Fruit fly (Drosophila melanogaster) whole organism, embryonic: ENCODE measurements around the gene Hr38.

Experiments
- Bgb ChIP-seq: fragments of 200-800 bp; sonication (Bioruptor generic); IDR thresholded peaks from 2 replicates; pipeline ENCODE4 v1.3.6; 2022; ENCODE audit warnings: missing biosample characterization, missing genetic modification characterization; ENCODE audit not compliant: partially characterized antibody
- CG10209 ChIP-seq: fragments of 200-800 bp; sonication (Bioruptor generic); optimal IDR thresholded peaks from 3 replicates; lab custom pipeline; 2017; ENCODE audit warnings: missing biosample characterization, mild to moderate bottlenecking, missing genetic modification characterization, missing genetic modification reagents
- CG11504 ChIP-seq: fragments of 200-800 bp; sonication (Bioruptor generic); optimal IDR thresholded peaks from 3 replicates; lab custom pipeline; 2019; ENCODE audit warnings: missing biosample characterization, mild to moderate bottlenecking, missing genetic modification characterization, moderate library complexity
- CG11723 ChIP-seq: fragments of 200-800 bp; sonication (Bioruptor generic); optimal IDR thresholded peaks from 2 replicates; lab custom pipeline; 2017; ENCODE audit warnings: missing biosample characterization, mild to moderate bottlenecking, missing genetic modification characterization
- CG12104 ChIP-seq: fragments of 200-800 bp; sonication (Bioruptor generic); optimal IDR thresholded peaks from 3 replicates; lab custom pipeline; 2016; ENCODE audit warnings: missing biosample characterization, missing genetic modification characterization
- CG15011 ChIP-seq: fragments of 200-800 bp; sonication (Bioruptor generic); optimal IDR thresholded peaks from 3 replicates; lab custom pipeline; 2018; ENCODE audit warnings: missing biosample characterization, mild to moderate bottlenecking, missing genetic modification characterization
- CG16815 ChIP-seq: fragments of 200-800 bp; sonication (Bioruptor generic); optimal IDR thresholded peaks from 3 replicates; lab custom pipeline; 2017; ENCODE audit warnings: missing biosample characterization, mild to moderate bottlenecking, missing genetic modification characterization
- CG30431 ChIP-seq: fragments of 200-800 bp; sonication (Bioruptor generic); optimal IDR thresholded peaks from 2 replicates; lab custom pipeline; 2017; ENCODE audit warnings: missing biosample characterization, missing genetic modification characterization
- CG32767 ChIP-seq: fragments of 200-800 bp; sonication (Bioruptor generic); IDR thresholded peaks from 2 replicates; pipeline ENCODE4 v1.3.6; 2022; ENCODE audit warnings: missing biosample characterization, missing genetic modification characterization
- CG3281 ChIP-seq: fragments of 200-800 bp; sonication (Bioruptor generic); optimal IDR thresholded peaks from 3 replicates; lab custom pipeline; 2017; ENCODE audit warnings: missing biosample characterization, mild to moderate bottlenecking, missing genetic modification characterization
- CG33213 ChIP-seq: fragments of 200-800 bp; sonication (Bioruptor generic); optimal IDR thresholded peaks from 3 replicates; lab custom pipeline; 2016; ENCODE audit warnings: missing biosample characterization, missing genetic modification characterization
- CG34422 ChIP-seq: fragments of 200-800 bp; sonication (Bioruptor generic); IDR thresholded peaks from 3 replicates; pipeline ENCODE4 v1.3.6; 2022; ENCODE audit warnings: missing biosample characterization, missing genetic modification characterization
- CG7786 ChIP-seq: fragments of 200-800 bp; sonication (Bioruptor generic); optimal IDR thresholded peaks from 2 replicates; lab custom pipeline; 2016; ENCODE audit warnings: missing biosample characterization, missing genetic modification characterization
- CG8281 ChIP-seq: fragments of 200-800 bp; sonication (Bioruptor generic); optimal IDR thresholded peaks from 2 replicates; lab custom pipeline; 2018; ENCODE audit warnings: missing biosample characterization, mild to moderate bottlenecking, missing genetic modification characterization, moderate library complexity
- CG8924 ChIP-seq: fragments of 200-800 bp; optimal IDR thresholded peaks from 3 replicates; lab custom pipeline; 2019; ENCODE audit warnings: missing biosample characterization, mild to moderate bottlenecking, missing genetic modification characterization, moderate library complexity
- CG9932 ChIP-seq: fragments of 200-800 bp; sonication (Bioruptor generic); IDR thresholded peaks from 2 replicates; pipeline ENCODE4 v1.3.6; 2022; ENCODE audit warnings: missing biosample characterization, missing genetic modification characterization
- CTCF ChIP-seq: fragments of 200-800 bp; sonication (Bioruptor generic); optimal IDR thresholded peaks from 2 replicates; lab custom pipeline; 2017; ENCODE audit warnings: missing biosample characterization, mild to moderate bottlenecking, missing genetic modification characterization, moderate library complexity
- D ChIP-seq, 2 experiments: fragments of 200-800 bp in 1 of 2; fragments of >200 bp in 1 of 2; sonication (Bioruptor generic) in 1 of 2; optimal IDR thresholded peaks; 2 replicates in 1 of 2; 3 replicates in 1 of 2; lab custom pipeline; 2017; ENCODE audit warnings: mild to moderate bottlenecking in 1 of 2, missing biosample characterization in 1 of 2, missing genetic modification characterization in 1 of 2, missing genetic modification reagents in 1 of 2
- GATAe ChIP-seq: fragments of 200-800 bp; sonication (Bioruptor generic); conservative IDR thresholded peaks from 2 replicates; pipeline ENCODE4 v1.3.6; 2022; ENCODE audit warnings: missing biosample characterization, missing genetic modification characterization
- HLH54F ChIP-seq: fragments of 200-800 bp; sonication (Bioruptor generic); optimal IDR thresholded peaks from 3 replicates; lab custom pipeline; 2016; ENCODE audit warnings: missing biosample characterization, missing genetic modification characterization
- HmgD ChIP-seq: fragments of 200-800 bp; sonication (Bioruptor generic); optimal IDR thresholded peaks from 3 replicates; lab custom pipeline; 2016; ENCODE audit warnings: missing biosample characterization, missing genetic modification characterization
- Hsf ChIP-seq: fragments of 200-800 bp; sonication (Bioruptor generic); optimal IDR thresholded peaks from 3 replicates; lab custom pipeline; 2016; ENCODE audit warnings: missing biosample characterization, missing genetic modification characterization
- MESR4 ChIP-seq: fragments of 200-800 bp; sonication (Bioruptor generic); optimal IDR thresholded peaks from 2 replicates; lab custom pipeline; 2018; ENCODE audit warnings: missing biosample characterization, mild to moderate bottlenecking, missing genetic modification characterization, moderate library complexity
- NfI ChIP-seq: fragments of 200-800 bp; sonication (Bioruptor generic); optimal IDR thresholded peaks from 3 replicates; lab custom pipeline; 2018; ENCODE audit warnings: missing biosample characterization, mild to moderate bottlenecking, missing genetic modification characterization, moderate library complexity
- Vsx1 ChIP-seq: fragments of 200-800 bp; sonication (Bioruptor generic); optimal IDR thresholded peaks from 2 replicates; lab custom pipeline; 2017; ENCODE audit warnings: missing biosample characterization, mild to moderate bottlenecking, missing genetic modification characterization, missing genetic modification reagents
- amos ChIP-seq: fragments of 200-800 bp; sonication (Bioruptor generic); IDR thresholded peaks from 2 replicates; pipeline ENCODE4 v1.3.6; 2022; ENCODE audit warnings: missing biosample characterization, missing genetic modification characterization; ENCODE audit not compliant: partially characterized antibody
- ap ChIP-seq: fragments of 200-800 bp; sonication (Bioruptor generic); IDR thresholded peaks from 2 replicates; pipeline ENCODE4 v1.3.6; 2022; ENCODE audit warnings: missing biosample characterization, missing genetic modification characterization
- ara ChIP-seq: fragments of 200-800 bp; sonication (Bioruptor generic); IDR thresholded peaks from 2 replicates; pipeline ENCODE4 v1.3.6; 2022; ENCODE audit warnings: missing biosample characterization, missing genetic modification characterization
- bcd ChIP-seq: fragments of 200-800 bp; sonication (Bioruptor generic); optimal IDR thresholded peaks from 2 replicates; lab custom pipeline; 2017; ENCODE audit warnings: missing biosample characterization, mild to moderate bottlenecking, missing genetic modification characterization
- cato ChIP-seq: fragments of 200-800 bp; sonication (Bioruptor generic); optimal IDR thresholded peaks from 2 replicates; lab custom pipeline; 2016; ENCODE audit warnings: missing biosample characterization, missing genetic modification characterization, borderline replicate concordance
- chif ChIP-seq, 2 experiments: fragments of 200-800 bp; sonication (Bioruptor generic); optimal IDR thresholded peaks; 3 replicates each; lab custom pipeline; 2016; ENCODE audit warnings: missing biosample characterization in 2 of 2, missing genetic modification characterization in 2 of 2
- chn ChIP-seq: fragments of 200-800 bp; sonication (Bioruptor generic); optimal IDR thresholded peaks from 2 replicates; lab custom pipeline; 2016; ENCODE audit warnings: missing biosample characterization, missing genetic modification characterization
- fd96Cb ChIP-seq: fragments of 200-800 bp; sonication (Bioruptor generic); optimal IDR thresholded peaks from 2 replicates; lab custom pipeline; 2018; ENCODE audit warnings: missing biosample characterization, mild to moderate bottlenecking, missing genetic modification characterization, moderate library complexity
- gt ChIP-seq: fragments of 200-800 bp; sonication (Bioruptor generic); IDR thresholded peaks from 2 replicates; pipeline ENCODE4 v1.3.6; 2022; ENCODE audit warnings: missing biosample characterization, missing genetic modification characterization
- her ChIP-seq: fragments of 200-800 bp; sonication (Bioruptor generic); optimal IDR thresholded peaks from 2 replicates; lab custom pipeline; 2016; ENCODE audit warnings: missing biosample characterization, missing genetic modification characterization
- kni ChIP-seq: fragments of 200-800 bp; sonication (Bioruptor generic); optimal IDR thresholded peaks from 3 replicates; lab custom pipeline; 2017; ENCODE audit warnings: mild to moderate bottlenecking, missing biosample characterization, missing genetic modification reagents, missing genetic modification characterization
- lbe ChIP-seq: fragments of 200-800 bp; sonication (Bioruptor generic); optimal IDR thresholded peaks from 2 replicates; lab custom pipeline; 2016; ENCODE audit warnings: missing biosample characterization, mild to moderate bottlenecking, missing genetic modification characterization
- lmd ChIP-seq: fragments of 200-800 bp; sonication (Bioruptor generic); IDR thresholded peaks from 2 replicates; pipeline ENCODE4 v1.3.6; 2022; ENCODE audit warnings: missing biosample characterization, missing genetic modification characterization
- maf-S ChIP-seq: fragments of 200-800 bp; sonication (Bioruptor generic); optimal IDR thresholded peaks from 2 replicates; lab custom pipeline; 2016; ENCODE audit warnings: missing biosample characterization, missing genetic modification characterization
- pan ChIP-seq, 4 experiments: fragments of >200 bp in 3 of 4; fragments of 200-800 bp in 1 of 4; sonication (Bioruptor generic) in 1 of 4; optimal IDR thresholded peaks in 3 of 4; IDR thresholded peaks in 1 of 4; 2 replicates each; pipeline versions ENCODE4 v1.3.6 to Lab custom; 2017 to 2022; ENCODE audit warnings: missing biosample characterization in 2 of 4, missing genetic modification characterization in 2 of 4, mixed read lengths in 1 of 4
- pho ChIP-seq: fragments of 200-800 bp; sonication (Bioruptor generic); optimal IDR thresholded peaks from 2 replicates; lab custom pipeline; 2016; ENCODE audit warnings: missing biosample characterization, missing genetic modification characterization
- pita ChIP-seq: fragments of 200-800 bp; sonication (Bioruptor generic); optimal IDR thresholded peaks from 2 replicates; lab custom pipeline; 2017; ENCODE audit warnings: missing biosample characterization, mild to moderate bottlenecking, missing genetic modification characterization
- repo ChIP-seq: fragments of 200-800 bp; sonication (Bioruptor generic); optimal IDR thresholded peaks from 2 replicates; lab custom pipeline; 2016; ENCODE audit warnings: missing biosample characterization, missing genetic modification characterization
- row ChIP-seq: fragments of 200-800 bp; sonication (Bioruptor generic); IDR thresholded peaks from 3 replicates; pipeline ENCODE4 v1.3.6; 2022; ENCODE audit warnings: missing biosample characterization, missing genetic modification characterization
- sc ChIP-seq, 3 experiments: fragments of >200 bp in 2 of 3; fragments of 200-800 bp in 1 of 3; sonication (Bioruptor generic) in 1 of 3; optimal IDR thresholded peaks; 2 replicates in 2 of 3; 3 replicates in 1 of 3; lab custom pipeline; 2017; ENCODE audit warnings: mild to moderate bottlenecking in 1 of 3, missing biosample characterization in 1 of 3, missing genetic modification characterization in 1 of 3, missing genetic modification reagents in 1 of 3
- sr ChIP-seq: fragments of 200-800 bp; sonication (Bioruptor generic); IDR thresholded peaks from 3 replicates; pipeline ENCODE4 v1.3.6; 2022; ENCODE audit warnings: missing biosample characterization, missing genetic modification characterization
- stwl ChIP-seq: fragments of 200-800 bp; sonication (Bioruptor generic); optimal IDR thresholded peaks from 3 replicates; lab custom pipeline; 2018; ENCODE audit warnings: missing biosample characterization, mild to moderate bottlenecking, missing genetic modification characterization, moderate library complexity
- tgo ChIP-seq: fragments of 200-800 bp; sonication (Bioruptor generic); IDR thresholded peaks from 3 replicates; pipeline ENCODE4 v1.3.6; 2022; ENCODE audit warnings: missing biosample characterization, missing genetic modification characterization
- tin ChIP-seq: fragments of 200-800 bp; sonication (Bioruptor generic); optimal IDR thresholded peaks from 3 replicates; lab custom pipeline; 2016; ENCODE audit warnings: missing biosample characterization, missing genetic modification characterization

The Hr38 gene

DNA sequence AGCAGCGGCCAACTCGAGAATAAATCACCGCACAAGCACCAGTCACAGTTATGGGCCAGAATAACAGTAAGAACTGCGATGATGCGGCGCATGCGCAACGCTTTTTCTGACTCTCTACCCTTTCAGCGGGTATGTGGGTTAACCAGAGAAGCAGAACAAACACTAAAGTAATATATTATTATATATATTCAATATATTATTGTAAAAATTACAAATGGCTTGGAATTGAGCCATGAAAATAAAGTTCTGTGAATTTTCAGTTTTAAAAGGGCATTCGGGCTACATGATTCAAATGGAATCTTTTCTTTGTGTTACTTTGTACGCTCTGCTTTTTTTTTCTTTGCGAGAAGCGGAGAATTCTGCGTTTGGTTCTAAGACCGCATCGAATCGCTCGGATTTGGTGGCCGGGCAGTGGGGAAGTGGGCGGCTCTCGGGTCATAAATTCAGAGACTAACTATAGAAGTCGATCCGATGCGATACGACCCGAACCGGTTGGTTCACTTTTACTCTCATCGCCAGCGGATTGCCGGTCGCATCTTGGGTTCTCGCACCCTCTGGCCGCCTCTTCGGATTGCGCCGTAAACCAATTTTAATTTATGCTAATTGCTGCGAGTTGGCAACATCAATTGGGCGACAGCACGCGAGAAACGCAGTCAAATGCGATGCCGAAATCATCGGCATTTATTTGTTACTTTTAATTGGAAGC lies 13.7 kb downstream of the Hr38 start (continued):
- TF ChIP-seq lbe (GFP tag; lab: Kevin White, UChicago) (peak; percentile 80), sr (GFP tag; lab: Robert Waterston, UW) (no peak), CG30431 (GFP tag; lab: Kevin White, UChicago) (peak; percentile 1), kni (no peak), CG33213 (no peak), tgo (peak; percentile 53; the same call in 2 of the 3 replicates), repo (GFP tag; lab: Kevin White, UChicago) (no peak), amos (GFP tag; lab: Robert Waterston, UW) (no peak), CG12104 (GFP tag; lab: Kevin White, UChicago) (no peak), tin (no peak), CG15011 (GFP tag; lab: Kevin White, UChicago) (no peak), CG11723 (GFP tag; lab: Kevin White, UChicago) (no peak), chn (GFP tag; lab: Kevin White, UChicago) (no peak), CG8281 (tag; lab: Kevin White, UChicago) (no peak), MESR4 (GFP tag; lab: Kevin White, UChicago) (no peak), stwl (tag; lab: Kevin White, UChicago) (no peak), chif (GFP tag; optimal IDR thresholded peaks at IDR 0.05; lab: Kevin White, UChicago) (no peak), HmgD (no peak), lmd (GFP tag; lab: Robert Waterston, UW) (peak; percentile 46; the same call in 1 of the 2 replicates), CG10209 (GFP tag; lab: Kevin White, UChicago) (peak; percentile 23), maf-S (no peak), HLH54F (GFP tag; lab: Kevin White, UChicago) (no peak), CG9932 (GFP tag; lab: Robert Waterston, UW) (peak; percentile 43; the same call in 1 of the 2 replicates), CG8924 (tag; lab: Kevin White, UChicago) (no peak), CG16815 (GFP tag; lab: Kevin White, UChicago) (no peak), fd96Cb (tag; lab: Kevin White, UChicago) (peak; percentile 6), CG7786 (GFP tag; lab: Kevin White, UChicago) (no peak), sc (optimal IDR thresholded peaks at IDR 0.05; lab: Kevin White, UChicago) (no peak), sc (GFP tag; optimal IDR thresholded peaks at IDR 0.05; lab: Kevin White, UChicago) (no peak), pho (GFP tag; lab: Kevin White, UChicago) (no peak), NfI (GFP tag; lab: Kevin White, UChicago) (peak; percentile 29), gt (GFP tag; lab: Robert Waterston, UW) (no peak), CG3281 (GFP tag; lab: Kevin White, UChicago) (no peak), cato (GFP tag; lab: Kevin White, UChicago) (no peak), Bgb (no peak), D (optimal IDR thresholded peaks at IDR 0.05; lab: Kevin White, UChicago) (no peak), D (GFP tag; optimal IDR thresholded peaks at IDR 0.05; lab: Kevin White, UChicago) (no peak), CG32767 (GFP tag; lab: Robert Waterston, UW) (no peak), ara (no peak), pita (no peak), GATAe (GFP tag; lab: Robert Waterston, UW) (no peak), CG11504 (tag; lab: Kevin White, UChicago) (no peak), bcd (peak; percentile 22), CTCF (GFP tag; lab: Kevin White, UChicago) (no peak), ap (GFP tag; lab: Robert Waterston, UW) (no peak), her (GFP tag; lab: Kevin White, UChicago) (no peak), CG34422 (no peak), row (GFP tag; lab: Robert Waterston, UW) (peak; percentile 56; the same call in 2 of the 3 replicates), Vsx1 (GFP tag; lab: Kevin White, UChicago) (no peak), pan (optimal IDR thresholded peaks at IDR 0.05; lab: Kevin White, UChicago) (no peak), pan (GFP tag; optimal IDR thresholded peaks at IDR 0.05 in 1 of 2, IDR thresholded peaks at IDR 0.05 in 1 of 2) (peak in 1 of 2 experiments; percentile 29), Hsf (GFP tag; lab: Kevin White, UChicago) (no peak)
